Fruit fly (Drosophila melanogaster) S2 (cell line): ENCODE data around the gene ZnT33D.

Experiments used
- CG8478 ChIP-seq: fragments of >200 bp; optimal IDR thresholded peaks from 2 replicates; lab custom pipeline; 2018
- CTCF ChIP-seq, 2 experiments: fragments of >200 bp; optimal IDR thresholded peaks; 2 replicates each; lab custom pipeline; 2018

DNA sequence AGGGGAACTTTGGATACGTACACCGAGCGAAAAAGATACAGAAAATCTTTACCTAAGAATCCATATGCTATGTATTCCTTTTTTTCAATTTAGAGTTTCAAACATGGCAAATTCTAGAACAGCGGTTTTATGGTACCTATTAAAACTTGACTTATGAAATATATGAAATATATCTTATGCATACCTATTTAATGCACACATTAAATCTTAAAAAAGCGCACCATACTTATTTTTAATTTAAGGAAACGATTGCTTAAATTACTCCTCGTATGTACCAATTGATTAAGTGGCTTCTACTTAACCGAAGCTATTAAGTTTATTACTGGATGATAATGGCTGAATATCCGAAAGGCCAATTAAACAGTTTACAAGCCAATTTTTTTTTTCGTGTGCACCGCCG is 44.0 kb upstream of the ZnT33D start:
- no peak for TF ChIP-seq CTCF (optimal IDR thresholded peaks at IDR 0.05; lab: Kevin White, UChicago)
- TF ChIP-seq CG8478 (lab: Kevin White, UChicago) = no peak
